Fruit fly (Drosophila melanogaster) whole organism, wandering third instar larva: Measurements from ENCODE around the gene Elp1.

Experiments
- Abd-B ChIP-seq: fragments of >200 bp; optimal IDR thresholded peaks from 2 replicates; lab custom pipeline; 2017; ENCODE audit warnings: missing biosample characterization, missing genetic modification characterization
- CG32264 ChIP-seq: fragments of 200-800 bp; sonication (Bioruptor generic); optimal IDR thresholded peaks from 2 replicates; lab custom pipeline; 2016; ENCODE audit warnings: missing biosample characterization, missing genetic modification characterization
- CG9705 ChIP-seq: fragments of 200-800 bp; sonication (Bioruptor generic); optimal IDR thresholded peaks from 2 replicates; lab custom pipeline; 2018; ENCODE audit warnings: missing biosample characterization, mild to moderate bottlenecking, missing genetic modification characterization
- CrebA ChIP-seq: fragments of 200-800 bp; sonication (Bioruptor generic); optimal IDR thresholded peaks from 2 replicates; lab custom pipeline; 2016; ENCODE audit warnings: missing biosample characterization, mild to moderate bottlenecking, missing genetic modification characterization, borderline replicate concordance
- Dif ChIP-seq: fragments of 200-275, 200-300 bp; sonication (Bioruptor generic); optimal IDR thresholded peaks from 2 replicates; lab custom pipeline; 2018; ENCODE audit warnings: missing biosample characterization, missing genetic modification characterization; ENCODE audit not compliant: partially characterized antibody
- HLH106 ChIP-seq: fragments of 200-800 bp; optimal IDR thresholded peaks from 3 replicates; lab custom pipeline; 2019; ENCODE audit warnings: missing biosample characterization, mild to moderate bottlenecking, missing genetic modification characterization, moderate library complexity
- Hnf4 ChIP-seq: fragments of 200-800 bp; sonication (Bioruptor generic); optimal IDR thresholded peaks from 2 replicates; lab custom pipeline; 2016; ENCODE audit warnings: missing biosample characterization, mild to moderate bottlenecking, missing genetic modification characterization
- Hr83 ChIP-seq: fragments of 200-300 bp; sonication (Bioruptor generic); optimal IDR thresholded peaks from 2 replicates; lab custom pipeline; 2016; ENCODE audit warnings: missing biosample characterization, mild to moderate bottlenecking, missing genetic modification characterization, moderate library complexity; ENCODE audit not compliant: poor library complexity, severe bottlenecking
- N ChIP-seq: fragments of >200 bp; optimal IDR thresholded peaks from 2 replicates; lab custom pipeline; 2018; ENCODE audit warnings: missing biosample characterization, missing external identifiers, missing genetic modification characterization
- OdsH ChIP-seq: fragments of 200-800 bp; sonication (Bioruptor generic); optimal IDR thresholded peaks from 2 replicates; lab custom pipeline; 2016; ENCODE audit warnings: missing biosample characterization, mild to moderate bottlenecking, missing genetic modification characterization
- Rel ChIP-seq, 2 experiments: fragments of 200-800 bp; sonication (Bioruptor generic) in 1 of 2; optimal IDR thresholded peaks; 2 replicates in 1 of 2; 3 replicates in 1 of 2; lab custom pipeline; 2016 to 2019; ENCODE audit warnings: mild to moderate bottlenecking in 2 of 2, missing biosample characterization in 2 of 2, missing genetic modification characterization in 2 of 2, moderate library complexity in 1 of 2
- Sp1 ChIP-seq: fragments of 200-800 bp; sonication (Bioruptor generic); optimal IDR thresholded peaks from 3 replicates; lab custom pipeline; 2019; ENCODE audit warnings: missing biosample characterization, mild to moderate bottlenecking, missing genetic modification characterization, moderate library complexity
- Vsx2 ChIP-seq: fragments of 200-300, 225-300 bp; sonication (Bioruptor generic); optimal IDR thresholded peaks from 2 replicates; lab custom pipeline; 2018; ENCODE audit warnings: missing biosample characterization, missing genetic modification characterization; ENCODE audit not compliant: partially characterized antibody
- br ChIP-seq: fragments of 200-800 bp; sonication (Bioruptor generic); optimal IDR thresholded peaks from 2 replicates; lab custom pipeline; 2016; ENCODE audit warnings: missing biosample characterization, missing genetic modification characterization
- brk ChIP-seq: fragments of 200-800 bp; sonication (Bioruptor generic); optimal IDR thresholded peaks from 2 replicates; lab custom pipeline; 2016; ENCODE audit warnings: missing biosample characterization, mild to moderate bottlenecking, missing genetic modification characterization
- dl ChIP-seq, 2 experiments: fragments of 175-275, 200-275 bp in 1 of 2; fragments of 200-275 bp in 1 of 2; sonication (Bioruptor generic); optimal IDR thresholded peaks; lab custom pipeline; 2018; ENCODE audit warnings: mild to moderate bottlenecking in 2 of 2, missing biosample characterization in 2 of 2, missing genetic modification characterization in 2 of 2, moderate library complexity in 2 of 2; ENCODE audit not compliant: partially characterized antibody in 2 of 2, insufficient read depth in 1 of 2
- dmrt93B ChIP-seq: fragments of 200-800 bp; sonication (Bioruptor generic); optimal IDR thresholded peaks from 2 replicates; lab custom pipeline; 2018; ENCODE audit warnings: missing biosample characterization, mild to moderate bottlenecking, missing genetic modification characterization
- dsf ChIP-seq: sonication (Bioruptor generic); optimal IDR thresholded peaks from 2 replicates; lab custom pipeline; 2016; ENCODE audit warnings: missing biosample characterization, missing genetic modification characterization, borderline replicate concordance
- ey ChIP-seq: fragments of 200-800 bp; sonication (Bioruptor generic); optimal IDR thresholded peaks from 2 replicates; lab custom pipeline; 2016; ENCODE audit warnings: missing biosample characterization, missing genetic modification characterization
- fru ChIP-seq: fragments of 200-800 bp; sonication (Bioruptor generic); optimal IDR thresholded peaks from 3 replicates; lab custom pipeline; 2016; ENCODE audit warnings: missing biosample characterization, mild to moderate bottlenecking, missing genetic modification characterization
- h ChIP-seq: fragments of 200-800 bp; sonication (Bioruptor generic); optimal IDR thresholded peaks from 3 replicates; lab custom pipeline; 2016; ENCODE audit warnings: missing biosample characterization, mild to moderate bottlenecking, missing genetic modification characterization
- jim ChIP-seq: fragments of 175-275, 200-325 bp; sonication (Bioruptor generic); optimal IDR thresholded peaks from 2 replicates; lab custom pipeline; 2016; ENCODE audit warnings: missing biosample characterization, mild to moderate bottlenecking, missing genetic modification characterization
- lola ChIP-seq: fragments of >200 bp; optimal IDR thresholded peaks from 2 replicates; lab custom pipeline; 2017; ENCODE audit warnings: missing biosample characterization, missing genetic modification characterization
- pan ChIP-seq: fragments of >200 bp; optimal IDR thresholded peaks from 2 replicates; lab custom pipeline; 2017
- psq ChIP-seq: fragments of 200-800 bp; sonication (Bioruptor generic); optimal IDR thresholded peaks from 3 replicates; lab custom pipeline; 2017; ENCODE audit warnings: missing biosample characterization, mild to moderate bottlenecking, missing genetic modification characterization, moderate library complexity
- rgr ChIP-seq: fragments of 200-800 bp; sonication (Bioruptor generic); optimal IDR thresholded peaks from 3 replicates; lab custom pipeline; 2016; ENCODE audit warnings: missing biosample characterization, mild to moderate bottlenecking, missing genetic modification characterization
- sage ChIP-seq: fragments of 200-800 bp; sonication (Bioruptor generic); optimal IDR thresholded peaks from 2 replicates; lab custom pipeline; 2016; ENCODE audit warnings: missing biosample characterization, mild to moderate bottlenecking, missing genetic modification characterization
- sv ChIP-seq: fragments of 200-800 bp; sonication (Bioruptor generic); optimal IDR thresholded peaks from 3 replicates; lab custom pipeline; 2016; ENCODE audit warnings: missing biosample characterization, missing genetic modification characterization
- tai ChIP-seq: sonication (Bioruptor generic); optimal IDR thresholded peaks from 2 replicates; lab custom pipeline; 2016; ENCODE audit warnings: missing biosample characterization, missing genetic modification characterization
- usp ChIP-seq: fragments of >200 bp; optimal IDR thresholded peaks from 2 replicates; lab custom pipeline; 2017; ENCODE audit warnings: missing biosample characterization, missing genetic modification characterization

The Elp1 gene

DNA sequence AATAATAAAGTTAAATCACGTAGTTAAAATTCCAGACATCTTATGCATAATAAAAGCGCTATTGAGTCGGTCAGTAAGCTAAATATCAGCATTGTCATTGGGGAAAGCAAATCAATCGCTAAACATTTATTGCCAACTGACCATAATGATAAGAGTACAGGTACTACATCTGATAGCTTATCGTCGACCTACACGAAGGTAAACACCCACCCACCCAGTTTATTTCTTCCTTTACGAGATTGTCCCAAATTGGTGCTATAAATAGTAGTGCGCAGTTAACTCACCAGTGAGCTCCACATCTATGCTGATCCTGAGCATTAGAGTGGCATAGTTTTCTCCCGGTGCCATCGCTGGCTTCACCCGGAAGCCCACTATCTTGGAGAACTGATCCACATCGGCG, 32.9 kb downstream of the Elp1 start:
- peak; percentile 14 for TF ChIP-seq Sp1 (GFP tag; lab: Kevin White, UChicago)
- no peak for TF ChIP-seq fru (GFP tag; lab: Kevin White, UChicago)
- TF ChIP-seq Rel (GFP tag; optimal IDR thresholded peaks at IDR 0.05; lab: Kevin White, UChicago) = no peak
- peak; percentile 31 for TF ChIP-seq Rel (tag; optimal IDR thresholded peaks at IDR 0.05; lab: Kevin White, UChicago)
- no peak for TF ChIP-seq usp
- TF ChIP-seq Hnf4 (GFP tag; lab: Kevin White, UChicago) = no peak
- no peak for TF ChIP-seq sage (GFP tag; lab: Kevin White, UChicago)
- TF ChIP-seq tai (GFP tag; lab: Kevin White, UChicago) = no peak
- TF ChIP-seq, all 38 proteins: peak for 2

DNA sequence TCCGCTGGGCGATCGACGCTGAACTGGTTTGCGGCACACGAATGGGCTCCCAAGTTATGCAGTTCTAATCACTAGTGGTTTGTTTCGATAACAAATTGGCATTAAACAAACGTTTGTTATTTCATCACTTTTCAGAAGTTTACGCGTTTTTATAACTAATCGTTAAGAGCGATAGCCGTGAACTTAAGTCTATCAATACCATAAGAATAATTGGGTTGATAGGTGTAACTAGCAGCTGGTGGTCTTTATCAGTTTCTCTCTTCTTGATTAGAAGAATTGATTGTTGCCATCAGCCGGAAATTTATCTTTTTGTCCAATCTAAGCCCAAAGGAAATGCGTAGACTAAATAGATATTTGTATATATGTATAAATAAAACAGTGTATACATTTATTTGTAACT, 33.5 kb downstream of the Elp1 start, which contains the start of gene CG6830:
TSS of gene CG6830 (minus strand) at position 27 of the 400 bp plus-strand sequence.
- TF ChIP-seq OdsH (GFP tag; lab: Kevin White, UChicago) = no peak
- TF ChIP-seq Abd-B = no peak
- no peak for TF ChIP-seq Sp1 (GFP tag; lab: Kevin White, UChicago)
- no peak for TF ChIP-seq rgr (GFP tag; lab: Kevin White, UChicago)
- TF ChIP-seq dmrt93B (GFP tag; lab: Kevin White, UChicago) = no peak
- no peak for TF ChIP-seq CrebA
- no peak for TF ChIP-seq Hr83
- no peak for TF ChIP-seq ey (GFP tag; lab: Kevin White, UChicago)
- no peak for TF ChIP-seq lola (GFP tag; lab: Kevin White, UChicago)
- TF ChIP-seq pan (lab: Kevin White, UChicago) = no peak
- no peak for TF ChIP-seq br (GFP tag; lab: Kevin White, UChicago)
- TF ChIP-seq jim = no peak
- no peak for TF ChIP-seq dl (GFP tag; optimal IDR thresholded peaks at IDR 0.05; lab: Kevin White, UChicago; ENCODE audit: insufficient read depth in 1 of 2, partially characterized antibody in 2 of 2)
- TF ChIP-seq sv (GFP tag; lab: Kevin White, UChicago) = no peak
- TF ChIP-seq HLH106 (tag; lab: Kevin White, UChicago) = no peak
- no peak for TF ChIP-seq N (GFP tag; lab: Kevin White, UChicago)
- no peak for TF ChIP-seq CG9705
- TF ChIP-seq psq (GFP tag; lab: Kevin White, UChicago) = no peak

DNA sequence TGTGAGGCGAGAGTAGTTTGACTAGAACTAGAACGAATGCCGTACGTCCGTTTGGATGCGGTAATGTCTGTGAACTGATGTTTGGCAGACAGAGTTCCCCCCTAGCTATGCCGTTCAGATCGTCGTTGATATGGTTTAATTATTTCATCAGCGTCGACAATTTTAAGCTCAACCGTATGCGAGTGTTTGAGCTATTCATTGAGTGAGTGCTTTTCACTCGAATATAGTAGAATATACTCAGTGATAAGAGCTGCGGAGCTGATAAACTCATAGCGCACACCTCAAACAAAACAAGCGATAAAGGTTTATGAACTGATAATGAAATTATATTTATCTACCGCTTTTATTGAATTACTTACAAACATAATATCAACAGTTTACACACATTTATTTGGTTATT, 37.3 kb downstream of the Elp1 start, which contains the start of gene CG6834:
TSS of gene CG6834 (minus strand) at position 79 of the 400 bp plus-strand sequence.
- no peak for TF ChIP-seq br (GFP tag; lab: Kevin White, UChicago)
- no peak for TF ChIP-seq CG32264 (GFP tag; lab: Kevin White, UChicago)
- no peak for TF ChIP-seq Vsx2
- no peak for TF ChIP-seq dsf (GFP tag; lab: Kevin White, UChicago)
- no peak for TF ChIP-seq brk (GFP tag; lab: Kevin White, UChicago)
- no peak for TF ChIP-seq tai (GFP tag; lab: Kevin White, UChicago)
- TF ChIP-seq sv (GFP tag; lab: Kevin White, UChicago) = no peak
- TF ChIP-seq, all 38 proteins: peak for 0

DNA sequence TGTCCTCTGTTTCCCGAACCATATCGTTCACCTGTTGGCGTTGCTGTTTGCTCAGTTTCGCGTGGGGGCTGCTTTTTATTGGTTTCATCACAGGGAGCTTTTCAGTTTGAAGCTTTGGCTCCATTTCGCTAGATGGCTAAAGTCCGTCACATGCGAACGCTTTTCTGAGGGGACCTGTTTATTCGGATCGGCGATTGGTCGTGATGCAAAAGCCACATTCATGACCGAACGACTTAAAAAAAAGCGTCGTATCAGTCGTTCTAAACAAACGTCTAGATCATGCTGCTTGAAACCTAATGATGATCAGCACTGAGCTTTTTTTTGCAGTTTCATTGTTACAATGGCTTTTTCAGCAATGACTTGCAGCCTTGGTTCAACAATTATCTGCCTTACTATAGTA, 39.1 kb downstream of the Elp1 start, which contains the start of gene CG6908:
TSS of gene CG6908 (minus strand) at position 152 of the 400 bp plus-strand sequence.
- TF ChIP-seq ey (GFP tag; lab: Kevin White, UChicago) (no peak), Hnf4 (GFP tag; lab: Kevin White, UChicago) (peak; percentile 61), Rel (GFP tag; optimal IDR thresholded peaks at IDR 0.05; lab: Kevin White, UChicago) (peak; percentile 57), Rel (tag; optimal IDR thresholded peaks at IDR 0.05; lab: Kevin White, UChicago) (no peak), brk (GFP tag; lab: Kevin White, UChicago) (peak; percentile 39), dsf (GFP tag; lab: Kevin White, UChicago) (no peak), h (GFP tag; lab: Kevin White, UChicago) (peak; percentile 7), Vsx2 (peak; percentile 78), Dif (GFP tag; lab: Kevin White, UChicago) (peak; percentile 68)
